Fruit fly (Drosophila melanogaster): ENCODE measurements around the gene mRpL22.

DNA sequence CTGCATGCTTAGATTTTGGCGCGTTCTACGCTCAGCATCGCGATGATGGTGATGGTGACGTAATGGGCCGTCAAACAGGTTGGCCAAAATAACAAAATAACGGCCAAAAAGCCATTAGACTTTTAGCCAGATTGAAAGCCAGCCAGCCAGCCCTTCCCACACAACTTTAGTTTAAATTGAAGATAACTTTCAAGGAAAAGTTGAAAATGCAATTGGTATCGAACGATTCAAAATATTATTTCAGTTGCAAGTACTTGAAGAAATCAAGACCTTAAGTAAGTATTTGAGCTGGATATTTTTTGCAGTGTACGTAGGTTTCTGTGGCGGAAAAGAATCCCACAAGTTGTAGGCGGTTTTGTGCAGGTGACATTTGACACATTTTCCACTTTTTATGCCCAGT lies 2.7 kb upstream of the mRpL22 start:
- TF ChIP-seq Crg-1 (GFP tag; optimal IDR thresholded peaks at IDR 0.05) (no peak), ovo (GFP tag; optimal IDR thresholded peaks at IDR 0.05) (no peak), cic (GFP tag; optimal IDR thresholded peaks at IDR 0.05) (no peak), kay (GFP tag; ENCODE audit: borderline replicate concordance) (no peak), cnc (optimal IDR thresholded peaks at IDR 0.05) (no peak), CG14711 (tag; optimal IDR thresholded peaks at IDR 0.05) (no peak), toe (GFP tag; optimal IDR thresholded peaks at IDR 0.05) (no peak), CG33017 (tag; optimal IDR thresholded peaks at IDR 0.05) (no peak), CG7101 (tag; optimal IDR thresholded peaks at IDR 0.05) (no peak), pad (GFP tag; optimal IDR thresholded peaks at IDR 0.05) (no peak), Hr96 (GFP tag; optimal IDR thresholded peaks at IDR 0.05) (no peak)
